Worm (Caenorhabditis elegans) whole organism, mixed stage, embryonic: ENCODE data around the gene R13A5.7.
A peak's percentile ranks its signal among the peaks of the same experiment; 100 is the strongest.

Experiments used
- M03D4.4 ChIP-seq: sonication (generic microtip); optimal IDR thresholded peaks from 2 replicates; lab custom pipeline; 2017; ENCODE audit warnings: mild to moderate bottlenecking, missing genetic modification characterization, missing compliant biosample characterization
- blmp-1 ChIP-seq: fragments of 150-350 bp; optimal IDR thresholded peaks from 2 replicates; lab custom pipeline; 2014; ENCODE audit warnings: missing biosample characterization, missing genetic modification characterization
- ceh-39 ChIP-seq: fragments of 150-350 bp; optimal IDR thresholded peaks from 2 replicates; lab custom pipeline; 2014; ENCODE audit warnings: missing biosample characterization, missing genetic modification characterization
- ceh-43 ChIP-seq: fragments of 200-800 bp; sonication (Bioruptor generic); optimal IDR thresholded peaks from 2 replicates; lab custom pipeline; 2018; ENCODE audit warnings: mild to moderate bottlenecking, missing genetic modification characterization, moderate library complexity, missing compliant biosample characterization
- ceh-83 ChIP-seq: fragments of 200-800 bp; sonication (Bioruptor generic); optimal IDR thresholded peaks from 2 replicates; lab custom pipeline; 2018; ENCODE audit warnings: mild to moderate bottlenecking, missing genetic modification characterization, missing compliant biosample characterization
- ces-1 ChIP-seq: fragments of 150-350 bp; optimal IDR thresholded peaks from 2 replicates; lab custom pipeline; 2014; ENCODE audit warnings: missing biosample characterization, missing genetic modification reagents, missing genetic modification characterization
- cnd-1 ChIP-seq: fragments of 200-800 bp; sonication (Bioruptor generic); optimal IDR thresholded peaks from 2 replicates; lab custom pipeline; 2018; ENCODE audit warnings: mild to moderate bottlenecking, missing genetic modification characterization, missing compliant biosample characterization
- drap-1 ChIP-seq: fragments of 200-800 bp; sonication (Bioruptor generic); optimal IDR thresholded peaks from 3 replicates; lab custom pipeline; 2018; ENCODE audit warnings: mild to moderate bottlenecking, missing genetic modification characterization, missing compliant biosample characterization
- elt-1 ChIP-seq: sonication (generic microtip); optimal IDR thresholded peaks from 2 replicates; lab custom pipeline; 2017; ENCODE audit warnings: missing genetic modification characterization, mild to moderate bottlenecking, missing compliant biosample characterization, antibody characterized with exemption, moderate library complexity, borderline replicate concordance; ENCODE audit not compliant: insufficient read depth
- elt-3 ChIP-seq: fragments of 150-350 bp; optimal IDR thresholded peaks from 2 replicates; lab custom pipeline; 2014; ENCODE audit warnings: missing biosample characterization, missing genetic modification characterization
- ham-2 ChIP-seq: fragments of 200-800 bp; sonication (Bioruptor generic); optimal IDR thresholded peaks from 2 replicates; lab custom pipeline; 2018; ENCODE audit warnings: mild to moderate bottlenecking, missing genetic modification characterization, missing compliant biosample characterization
- hlh-1 ChIP-seq: fragments of 150-350 bp; optimal IDR thresholded peaks from 2 replicates; lab custom pipeline; 2014; ENCODE audit warnings: missing biosample characterization, missing genetic modification reagents, missing genetic modification characterization
- lin-13 ChIP-seq: fragments of 150-350 bp; optimal IDR thresholded peaks from 2 replicates; lab custom pipeline; 2014; ENCODE audit warnings: missing biosample characterization, missing genetic modification characterization
- lin-32 ChIP-seq: fragments of 200-800 bp; sonication (Bioruptor generic); optimal IDR thresholded peaks from 2 replicates; lab custom pipeline; 2018; ENCODE audit warnings: mild to moderate bottlenecking, missing genetic modification characterization, missing compliant biosample characterization
- lsy-2 ChIP-seq: fragments of 150-350 bp; optimal IDR thresholded peaks from 2 replicates; lab custom pipeline; 2014; ENCODE audit warnings: missing biosample characterization, missing genetic modification characterization
- mab-5 ChIP-seq: fragments of 150-350 bp; optimal IDR thresholded peaks from 2 replicates; lab custom pipeline; 2014; ENCODE audit warnings: missing biosample characterization, missing genetic modification characterization
- mep-1 ChIP-seq: fragments of 150-350 bp; optimal IDR thresholded peaks from 2 replicates; lab custom pipeline; 2017; ENCODE audit warnings: missing biosample characterization, missing genetic modification reagents, missing genetic modification characterization, inconsistent platforms
- mls-2 ChIP-seq: sonication (generic microtip); optimal IDR thresholded peaks from 2 replicates; lab custom pipeline; 2016; ENCODE audit warnings: mild to moderate bottlenecking, missing genetic modification characterization, moderate library complexity, missing compliant biosample characterization
- nhr-12 ChIP-seq: fragments of 150-350 bp; optimal IDR thresholded peaks from 2 replicates; lab custom pipeline; 2014; ENCODE audit warnings: missing biosample characterization, missing genetic modification characterization
- nhr-237 ChIP-seq: fragments of 150-350 bp; optimal IDR thresholded peaks from 2 replicates; lab custom pipeline; 2014; ENCODE audit warnings: missing biosample characterization, missing genetic modification characterization
- nhr-76 ChIP-seq: sonication (generic microtip); optimal IDR thresholded peaks from 2 replicates; lab custom pipeline; 2017; ENCODE audit warnings: missing biosample characterization, missing genetic modification characterization
- pha-4 ChIP-seq: fragments of 150-350 bp; optimal IDR thresholded peaks from 2 replicates; lab custom pipeline; 2018; ENCODE audit warnings: missing biosample characterization, missing genetic modification reagents, missing genetic modification characterization
- sem-2 ChIP-seq: fragments of 200-800 bp; sonication (Bioruptor generic); optimal IDR thresholded peaks from 2 replicates; lab custom pipeline; 2018; ENCODE audit warnings: mild to moderate bottlenecking, missing genetic modification characterization, missing compliant biosample characterization
- snpc-4 ChIP-seq: fragments of 150-350 bp; optimal IDR thresholded peaks from 2 replicates; lab custom pipeline; 2014; ENCODE audit warnings: missing biosample characterization, missing genetic modification characterization
- unc-120 ChIP-seq: sonication (generic microtip); optimal IDR thresholded peaks from 2 replicates; lab custom pipeline; 2017; ENCODE audit warnings: missing genetic modification characterization, missing compliant biosample characterization; ENCODE audit not compliant: poor library complexity, severe bottlenecking
- unc-39 ChIP-seq: fragments of 150-350 bp; optimal IDR thresholded peaks from 2 replicates; lab custom pipeline; 2014; ENCODE audit warnings: missing biosample characterization, missing genetic modification characterization
- unc-62 ChIP-seq: fragments of 150-350 bp; optimal IDR thresholded peaks from 2 replicates; lab custom pipeline; 2014; ENCODE audit warnings: missing biosample characterization, missing genetic modification reagents, missing genetic modification characterization
- zip-8 ChIP-seq: fragments of 150-350 bp; optimal IDR thresholded peaks from 2 replicates; lab custom pipeline; 2014; ENCODE audit warnings: missing biosample characterization, missing genetic modification characterization
- ztf-11 ChIP-seq: fragments of 150-350 bp; optimal IDR thresholded peaks from 2 replicates; lab custom pipeline; 2014; ENCODE audit warnings: missing biosample characterization, missing genetic modification characterization

The R13A5.7 gene

ce11 chrIII:7550979-7551378, 19.0 kb downstream of the R13A5.7 start:
- TF ChIP-seq hlh-1 (tag; lab: Kevin White, UChicago), result no peak
- no peak for TF ChIP-seq ceh-39 (tag; lab: Kevin White, UChicago)
- TF ChIP-seq nhr-237 (tag; lab: Kevin White, UChicago), result no peak
- TF ChIP-seq ztf-11 (tag; lab: Kevin White, UChicago), result no peak
- TF ChIP-seq unc-62 (GFP tag; lab: Kevin White, UChicago), result peak; percentile 28
- no peak for TF ChIP-seq mab-5 (tag; lab: Kevin White, UChicago)

DNA sequence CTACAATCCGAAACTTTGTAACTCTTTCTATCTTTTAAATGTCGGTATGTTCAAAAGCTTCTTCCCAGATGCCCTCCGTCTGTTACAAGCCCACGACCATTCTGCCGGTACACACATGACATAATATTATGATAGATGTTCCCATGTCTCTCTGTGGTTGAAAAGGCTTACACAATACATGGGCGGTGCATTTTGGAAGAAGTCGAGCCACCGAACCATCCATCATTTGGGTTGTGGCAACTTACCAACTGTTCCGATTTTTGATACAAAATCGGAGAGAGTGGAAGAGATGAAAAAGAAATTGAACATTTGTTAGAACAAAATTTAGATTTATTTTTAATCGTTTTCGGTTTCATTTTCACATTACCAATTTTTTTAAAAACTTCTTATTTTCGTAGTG, 21.0 kb downstream of the R13A5.7 start:
- TF ChIP-seq nhr-76 (tag; lab: Kevin White, UChicago) (no peak), ceh-43 (no peak), zip-8 (tag; lab: Kevin White, UChicago) (no peak), ceh-39 (tag; lab: Kevin White, UChicago) (no peak), lin-13 (tag; lab: Kevin White, UChicago) (no peak), unc-62 (GFP tag; lab: Kevin White, UChicago) (peak; percentile 96), elt-1 (tag; lab: Kevin White, UChicago) (no peak), cnd-1 (tag; lab: Kevin White, UChicago) (peak; percentile 14), hlh-1 (tag; lab: Kevin White, UChicago) (peak; percentile 78), ham-2 (GFP tag; lab: Kevin White, UChicago) (no peak), unc-120 (tag; lab: Kevin White, UChicago) (peak; percentile 50)

DNA sequence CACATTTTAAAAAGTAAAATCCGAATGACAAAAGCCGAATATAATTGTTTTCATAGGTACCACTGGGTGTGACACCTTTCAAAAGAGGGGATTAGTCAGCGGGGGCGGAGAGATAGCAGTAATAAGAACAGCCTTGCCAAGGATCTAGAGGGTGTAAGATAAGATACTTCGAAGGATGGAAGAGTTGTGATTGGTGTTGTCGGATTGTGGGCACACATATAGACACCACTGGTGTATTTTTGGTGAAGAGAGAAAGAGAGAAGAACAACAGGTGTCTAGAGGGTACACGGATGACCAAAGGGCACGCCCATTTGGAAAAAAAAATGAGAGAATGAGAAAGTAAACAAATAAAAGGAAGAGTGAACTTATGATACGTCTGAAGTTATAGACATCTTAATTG, 24.7 kb downstream of the R13A5.7 start:
- peak; percentile 74 for TF ChIP-seq unc-62 (GFP tag; lab: Kevin White, UChicago)
- TF ChIP-seq hlh-1 (tag; lab: Kevin White, UChicago), result peak; percentile 93
- no peak for TF ChIP-seq ham-2 (GFP tag; lab: Kevin White, UChicago)
- TF ChIP-seq unc-120 (tag; lab: Kevin White, UChicago), result peak; percentile 83
- TF ChIP-seq elt-3, result no peak
- no peak for TF ChIP-seq mls-2
- TF ChIP-seq nhr-76 (tag; lab: Kevin White, UChicago), result no peak

- TF ChIP-seq hlh-1 (tag; lab: Kevin White, UChicago), result peak; percentile 71
- no peak for TF ChIP-seq M03D4.4 (tag; lab: Kevin White, UChicago)
- TF ChIP-seq ceh-39 (tag; lab: Kevin White, UChicago), result no peak
- no peak for TF ChIP-seq lsy-2
- no peak for TF ChIP-seq ztf-11 (tag; lab: Kevin White, UChicago)
- no peak for TF ChIP-seq snpc-4 (tag; lab: Kevin White, UChicago)
- TF ChIP-seq pha-4 (tag; lab: Kevin White, UChicago), result no peak
- no peak for TF ChIP-seq lin-32
- no peak for TF ChIP-seq blmp-1
- no peak for TF ChIP-seq nhr-12 (tag; lab: Kevin White, UChicago)
- TF ChIP-seq ceh-83, result no peak
- no peak for TF ChIP-seq zip-8 (tag; lab: Kevin White, UChicago)
- TF ChIP-seq drap-1 (GFP tag; lab: Kevin White, UChicago), result no peak
- no peak for TF ChIP-seq nhr-237 (tag; lab: Kevin White, UChicago)
- TF ChIP-seq mab-5 (tag; lab: Kevin White, UChicago), result peak; percentile 61
- TF ChIP-seq sem-2, result no peak
- TF ChIP-seq elt-3, result no peak
- peak; percentile 82 for TF ChIP-seq unc-62 (GFP tag; lab: Kevin White, UChicago)
- no peak for TF ChIP-seq mep-1 (tag; lab: Kevin White, UChicago)
- peak; percentile 1 for TF ChIP-seq unc-120 (tag; lab: Kevin White, UChicago)
- TF ChIP-seq elt-1 (tag; lab: Kevin White, UChicago), result no peak
- TF ChIP-seq ces-1 (GFP tag; lab: Kevin White, UChicago), result no peak
Observed at ce11 chrIII:7544211-7544610, 25.7 kb downstream of the R13A5.7 start.

DNA sequence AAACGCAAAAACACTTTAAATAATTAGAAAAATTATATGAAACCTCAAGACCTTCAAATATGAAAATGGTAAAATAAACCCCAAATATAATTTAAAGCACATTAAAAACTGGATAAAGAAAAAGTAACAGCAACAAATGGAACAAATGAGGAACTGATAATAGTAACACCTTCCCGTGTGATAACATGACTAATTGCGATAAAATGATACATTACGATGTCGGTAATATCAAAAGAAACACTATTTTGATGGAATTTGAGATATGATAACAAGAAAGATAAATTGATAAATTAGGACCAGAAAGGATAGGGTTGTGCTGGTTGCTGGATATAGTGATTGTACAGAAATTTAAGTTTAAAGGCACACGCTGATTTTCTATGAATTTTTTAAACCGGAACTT, 27.9 kb downstream of the R13A5.7 start:
- TF ChIP-seq sem-2 (no peak), unc-39 (no peak)

ce11 chrIII:7536559-7536958, 33.4 kb downstream of the R13A5.7 start, which contains the start of gene lin-39:
lin-39 (minus strand) TSS chrIII:7536632.
- TF ChIP-seq ceh-39 (tag; lab: Kevin White, UChicago) (no peak), unc-62 (GFP tag; lab: Kevin White, UChicago) (peak; percentile 44), hlh-1 (tag; lab: Kevin White, UChicago) (no peak)
- TF ChIP-seq, all 35 proteins: peak for 1
